Worm (Caenorhabditis elegans) whole organism, L4 larva: ENCODE results near the gene ctg-2.

Experiments
- F26F4.8 ChIP-seq: fragments of 200-800 bp; sonication (Bioruptor generic); conservative IDR thresholded peaks from 2 replicates; pipeline ENCODE4 v1.3.6; 2022; ENCODE audit warnings: missing genetic modification characterization, missing compliant biosample characterization
- F49E8.2 ChIP-seq: sonication (generic microtip); optimal IDR thresholded peaks from 2 replicates; lab custom pipeline; 2016; ENCODE audit warnings: missing compliant biosample characterization, mild to moderate bottlenecking, missing genetic modification characterization, borderline replicate concordance
- R02D3.7 ChIP-seq: fragments of 150-350 bp; sonication (generic microtip); optimal IDR thresholded peaks from 3 replicates; lab custom pipeline; 2014; ENCODE audit warnings: missing biosample characterization, missing genetic modification characterization
- T20F7.1 ChIP-seq: fragments of 200-800 bp; sonication (Bioruptor generic); optimal IDR thresholded peaks from 2 replicates; lab custom pipeline; 2018; ENCODE audit warnings: mild to moderate bottlenecking, missing genetic modification characterization, missing compliant biosample characterization
- T26A8.4 ChIP-seq: fragments of 200-800 bp; sonication (Bioruptor generic); IDR thresholded peaks from 2 replicates; pipeline ENCODE4 v1.3.6; 2022; ENCODE audit warnings: missing genetic modification characterization, missing compliant biosample characterization
- Y105C5A.15 ChIP-seq: fragments of 200-800 bp; sonication (Bioruptor generic); IDR thresholded peaks from 2 replicates; pipeline ENCODE4 v1.3.6; 2022; ENCODE audit warnings: missing genetic modification characterization, missing compliant biosample characterization
- Y5F2A.4 ChIP-seq: fragments of 200-800 bp; sonication (Bioruptor generic); optimal IDR thresholded peaks from 2 replicates; lab custom pipeline; 2018; ENCODE audit warnings: mild to moderate bottlenecking, missing genetic modification characterization, missing compliant biosample characterization
- Y75B8A.6 ChIP-seq: fragments of 200-800 bp; sonication (Bioruptor generic); IDR thresholded peaks from 2 replicates; pipeline ENCODE4 v1.3.6; 2022; ENCODE audit warnings: missing genetic modification reagents, missing genetic modification characterization, missing compliant biosample characterization
- ZK337.2 ChIP-seq: fragments of 200-800 bp; sonication (Bioruptor generic); IDR thresholded peaks from 2 replicates; pipeline ENCODE4 v1.3.6; 2022; ENCODE audit warnings: missing genetic modification reagents, missing genetic modification characterization, missing compliant biosample characterization
- ceh-32 ChIP-seq: sonication (generic microtip); optimal IDR thresholded peaks from 2 replicates; lab custom pipeline; 2016; ENCODE audit warnings: mild to moderate bottlenecking, missing genetic modification characterization, missing compliant biosample characterization; ENCODE audit not compliant: poor library complexity
- ceh-62 ChIP-seq: sonication (generic microtip); optimal IDR thresholded peaks from 2 replicates; lab custom pipeline; 2017; ENCODE audit warnings: missing biosample characterization, missing genetic modification characterization
- ces-1 ChIP-seq: fragments of 150-350 bp; sonication (generic microtip); optimal IDR thresholded peaks from 4 replicates; lab custom pipeline; 2014; ENCODE audit warnings: missing biosample characterization, missing genetic modification reagents, missing genetic modification characterization
- cey-2 ChIP-seq: sonication (generic microtip); optimal IDR thresholded peaks from 3 replicates; lab custom pipeline; 2017; ENCODE audit warnings: missing genetic modification characterization, mild to moderate bottlenecking, missing compliant biosample characterization, antibody characterized with exemption, borderline replicate concordance; ENCODE audit not compliant: insufficient read depth
- ctbp-1 ChIP-seq: fragments of 200-800 bp; sonication (Bioruptor generic); IDR thresholded peaks from 2 replicates; pipeline ENCODE4 v1.3.6; 2022; ENCODE audit warnings: missing genetic modification reagents, missing genetic modification characterization, missing compliant biosample characterization
- daf-12 ChIP-seq: fragments of 150-350 bp; optimal IDR thresholded peaks from 2 replicates; lab custom pipeline; 2014; ENCODE audit warnings: missing biosample characterization, missing genetic modification reagents, missing genetic modification characterization
- daf-16 ChIP-seq, 3 experiments: sonication (generic microtip); optimal IDR thresholded peaks; 2 replicates each; lab custom pipeline; 2016 to 2017; ENCODE audit warnings: missing genetic modification characterization in 3 of 3, missing genetic modification reagents in 3 of 3, mild to moderate bottlenecking in 2 of 3, missing compliant biosample characterization in 2 of 3, missing biosample characterization in 1 of 3, moderate library complexity in 1 of 3
- daf-19 ChIP-seq: fragments of 200-800 bp; sonication (Bioruptor generic); conservative IDR thresholded peaks from 2 replicates; pipeline ENCODE4 v1.3.6; 2022; ENCODE audit warnings: missing genetic modification characterization, missing compliant biosample characterization
- dmd-6 ChIP-seq: fragments of 200-800 bp; sonication (Bioruptor generic); IDR thresholded peaks from 2 replicates; pipeline ENCODE4 v1.3.6; 2022; ENCODE audit warnings: missing genetic modification reagents, missing genetic modification characterization, missing compliant biosample characterization
- dmd-8 ChIP-seq: fragments of 200-800 bp; sonication (Bioruptor generic); IDR thresholded peaks from 2 replicates; pipeline ENCODE4 v1.3.6; 2022; ENCODE audit warnings: missing genetic modification characterization, missing compliant biosample characterization
- dpl-1 ChIP-seq: fragments of 150-350 bp; optimal IDR thresholded peaks from 2 replicates; lab custom pipeline; 2014; ENCODE audit warnings: missing biosample characterization, missing genetic modification reagents, missing genetic modification characterization
- duxl-1 ChIP-seq: sonication (generic microtip); optimal IDR thresholded peaks from 2 replicates; lab custom pipeline; 2016; ENCODE audit warnings: mild to moderate bottlenecking, missing genetic modification characterization, moderate library complexity, missing compliant biosample characterization; ENCODE audit not compliant: poor library complexity
- dve-1 ChIP-seq: sonication (generic microtip); optimal IDR thresholded peaks from 2 replicates; lab custom pipeline; 2017; ENCODE audit warnings: antibody characterized with exemption, mild to moderate bottlenecking, missing genetic modification characterization, missing compliant biosample characterization; ENCODE audit not compliant: insufficient read depth
- egl-43 ChIP-seq: fragments of 200-800 bp; sonication (Bioruptor generic); IDR thresholded peaks from 2 replicates; pipeline ENCODE4 v1.3.6; 2022; ENCODE audit warnings: missing genetic modification reagents, missing genetic modification characterization, missing compliant biosample characterization
- hif-1 ChIP-seq, 2 experiments: sonication (generic microtip); optimal IDR thresholded peaks; 2 replicates each; lab custom pipeline; 2016 to 2017; ENCODE audit warnings: missing compliant biosample characterization in 2 of 2, missing genetic modification characterization in 2 of 2, missing genetic modification reagents in 2 of 2, missing genotype in 2 of 2, mild to moderate bottlenecking in 1 of 2
- hmg-1.1 ChIP-seq: fragments of 200-800 bp; sonication (Bioruptor generic); IDR thresholded peaks from 2 replicates; pipeline ENCODE4 v1.3.6; 2022; ENCODE audit warnings: missing genetic modification reagents, missing genetic modification characterization, missing compliant biosample characterization
- jun-1 ChIP-seq: fragments of 150-350 bp; optimal IDR thresholded peaks from 2 replicates; lab custom pipeline; 2014; ENCODE audit warnings: missing biosample characterization, missing genetic modification reagents, missing genetic modification characterization
- lin-1 ChIP-seq: fragments of 200-800 bp; sonication (Bioruptor generic); IDR thresholded peaks from 2 replicates; pipeline ENCODE4 v1.3.6; 2022; ENCODE audit warnings: missing genetic modification reagents, missing genetic modification characterization, missing compliant biosample characterization
- lin-13 ChIP-seq: fragments of 150-350 bp; optimal IDR thresholded peaks from 2 replicates; lab custom pipeline; 2014; ENCODE audit warnings: missing biosample characterization, missing genetic modification reagents, missing genetic modification characterization
- lin-15B ChIP-seq: fragments of 150-350 bp; sonication (generic microtip); optimal IDR thresholded peaks from 3 replicates; lab custom pipeline; 2014; ENCODE audit warnings: missing biosample characterization, missing genetic modification characterization
- lin-29 ChIP-seq: fragments of 200-800 bp; sonication (Bioruptor generic); IDR thresholded peaks from 2 replicates; pipeline ENCODE4 v1.3.6; 2022; ENCODE audit warnings: missing genetic modification reagents, missing genetic modification characterization, missing compliant biosample characterization
- lir-3 ChIP-seq: sonication (generic microtip); optimal IDR thresholded peaks from 2 replicates; lab custom pipeline; 2016; ENCODE audit warnings: mild to moderate bottlenecking, missing genetic modification characterization, missing compliant biosample characterization
- madf-5 ChIP-seq, 2 experiments: fragments of 200-800 bp; sonication (Bioruptor generic); IDR thresholded peaks; 2 replicates each; pipeline ENCODE4 v1.3.6; 2022; ENCODE audit warnings: missing compliant biosample characterization in 2 of 2, missing genetic modification characterization in 2 of 2
- mdl-1 ChIP-seq, 2 experiments: fragments of 150-350 bp in 1 of 2; sonication (generic microtip) in 1 of 2; optimal IDR thresholded peaks; 2 replicates each; lab custom pipeline; 2014 to 2017; ENCODE audit warnings: missing biosample characterization in 2 of 2, missing genetic modification characterization in 2 of 2
- mdt-29 ChIP-seq: fragments of 200-800 bp; sonication (Bioruptor generic); IDR thresholded peaks from 2 replicates; pipeline ENCODE4 v1.3.6; 2022; ENCODE audit warnings: missing genetic modification reagents, missing genetic modification characterization, missing compliant biosample characterization
- nhr-102 ChIP-seq: sonication (generic microtip); optimal IDR thresholded peaks from 2 replicates; lab custom pipeline; 2016; ENCODE audit warnings: mild to moderate bottlenecking, missing genetic modification characterization, moderate library complexity, missing compliant biosample characterization
- nhr-11 ChIP-seq: fragments of 150-350 bp; optimal IDR thresholded peaks from 2 replicates; lab custom pipeline; 2014; ENCODE audit warnings: missing biosample characterization, missing genetic modification characterization
- nhr-111 ChIP-seq: fragments of 200-800 bp; sonication (Bioruptor generic); optimal IDR thresholded peaks from 2 replicates; lab custom pipeline; 2018; ENCODE audit warnings: mild to moderate bottlenecking, missing genetic modification characterization, missing compliant biosample characterization
- nhr-237 ChIP-seq: sonication (generic microtip); optimal IDR thresholded peaks from 2 replicates; lab custom pipeline; 2017; ENCODE audit warnings: missing biosample characterization, missing genetic modification characterization
- nhr-28 ChIP-seq: fragments of 150-350 bp; optimal IDR thresholded peaks from 2 replicates; lab custom pipeline; 2014; ENCODE audit warnings: missing biosample characterization, missing genetic modification characterization
- nhr-48 ChIP-seq: sonication (generic microtip); optimal IDR thresholded peaks from 2 replicates; lab custom pipeline; 2016; ENCODE audit warnings: mild to moderate bottlenecking, missing genetic modification characterization, missing compliant biosample characterization
- nhr-76 ChIP-seq: fragments of 150-350 bp; optimal IDR thresholded peaks from 2 replicates; lab custom pipeline; 2014; ENCODE audit warnings: missing biosample characterization, missing genetic modification characterization
- nhr-77 ChIP-seq: fragments of 150-350 bp; optimal IDR thresholded peaks from 2 replicates; lab custom pipeline; 2014; ENCODE audit warnings: missing biosample characterization, missing genetic modification characterization
- pha-4 ChIP-seq, 2 experiments: fragments of 150-350 bp in 1 of 2; fragments of 200-800 bp in 1 of 2; sonication (Bioruptor generic) in 1 of 2; IDR thresholded peaks in 1 of 2; optimal IDR thresholded peaks in 1 of 2; 2 replicates each; pipeline versions ENCODE4 v1.3.6 to Lab custom; 2014 to 2022; ENCODE audit warnings: missing genetic modification characterization in 2 of 2, missing genetic modification reagents in 2 of 2, missing biosample characterization in 1 of 2, missing compliant biosample characterization in 1 of 2
- rbr-2 ChIP-seq: sonication (generic microtip); optimal IDR thresholded peaks from 2 replicates; lab custom pipeline; 2016; ENCODE audit warnings: missing genotype, missing genetic modification characterization, missing compliant biosample characterization
- set-16 ChIP-seq: fragments of 200-800 bp; sonication (Bioruptor generic); IDR thresholded peaks from 2 replicates; pipeline ENCODE4 v1.3.6; 2022; ENCODE audit warnings: missing genetic modification reagents, missing genetic modification characterization, missing compliant biosample characterization
- skn-1 ChIP-seq: fragments of 150-350 bp; optimal IDR thresholded peaks from 2 replicates; lab custom pipeline; 2014; ENCODE audit warnings: missing biosample characterization, missing genetic modification characterization
- snpc-4 ChIP-seq: fragments of 150-350 bp; optimal IDR thresholded peaks from 2 replicates; lab custom pipeline; 2014; ENCODE audit warnings: missing biosample characterization, missing genetic modification characterization
- zfp-2 ChIP-seq: sonication (generic microtip); optimal IDR thresholded peaks from 2 replicates; lab custom pipeline; 2016; ENCODE audit warnings: mild to moderate bottlenecking, missing genetic modification characterization, missing compliant biosample characterization
- ztf-11 ChIP-seq: fragments of 150-350 bp; optimal IDR thresholded peaks from 2 replicates; lab custom pipeline; 2014; ENCODE audit warnings: missing biosample characterization, missing genetic modification characterization

Gene ctg-2

ce11 chrII:8561227-8561626 is 46.4 kb downstream of the ctg-2 start, which contains the start of gene iff-2 (continued):
- peak; percentile 99 for TF ChIP-seq rbr-2
- peak; percentile 97 for TF ChIP-seq nhr-102 (tag; lab: Kevin White, UChicago)
- peak; percentile 99 for TF ChIP-seq nhr-77 (tag; lab: Kevin White, UChicago)
- peak; percentile 95 for TF ChIP-seq nhr-48 (tag; lab: Kevin White, UChicago)
- peak; percentile 100 for TF ChIP-seq nhr-11
- TF ChIP-seq T20F7.1 (GFP tag; lab: Kevin White, UChicago), result peak; percentile 97
- TF ChIP-seq madf-5 (GFP tag; IDR thresholded peaks at IDR 0.05; lab: Robert Waterston, UW), result peak in 1 of 2 experiments; percentile 89; a peak in 1 of 4 replicates
- peak; percentile 93 to 99 for TF ChIP-seq mdl-1 (tag; optimal IDR thresholded peaks at IDR 0.05; lab: Kevin White, UChicago)
- no peak for TF ChIP-seq Y105C5A.15
- TF ChIP-seq lin-1 (GFP tag; lab: Robert Waterston, UW), result peak; percentile 96
- TF ChIP-seq daf-19 (GFP tag; lab: Robert Waterston, UW), result peak; percentile 71
- no peak for TF ChIP-seq ceh-62 (tag; lab: Kevin White, UChicago)
- TF ChIP-seq F26F4.8 (GFP tag; lab: Robert Waterston, UW), result no peak
- peak; percentile 73 for TF ChIP-seq set-16 (GFP tag; lab: Robert Waterston, UW)
- TF ChIP-seq snpc-4 (tag; lab: Kevin White, UChicago), result peak; percentile 70
- no peak; the same call in none of the 2 replicates for TF ChIP-seq mdt-29
- peak; percentile 50 for TF ChIP-seq R02D3.7
- TF ChIP-seq Y75B8A.6 (GFP tag; lab: Robert Waterston, UW), result peak; percentile 96
- TF ChIP-seq lin-15B (tag; lab: Kevin White, UChicago), result peak; percentile 98
- TF ChIP-seq nhr-76 (tag; lab: Kevin White, UChicago), result peak; percentile 81
- TF ChIP-seq duxl-1 (tag; lab: Kevin White, UChicago), result peak; percentile 97
- TF ChIP-seq T26A8.4, result peak; percentile 97
- TF ChIP-seq nhr-237 (tag; lab: Kevin White, UChicago), result peak; percentile 83
- TF ChIP-seq hmg-1.1 (GFP tag; lab: Robert Waterston, UW), result peak; percentile 99
- peak; percentile 95 for TF ChIP-seq skn-1 (tag; lab: Kevin White, UChicago)
- TF ChIP-seq hif-1 (tag; optimal IDR thresholded peaks at IDR 0.05; lab: Kevin White, UChicago), result peak; percentile 88 to 96
- TF ChIP-seq dpl-1, result peak; percentile 97
- peak; percentile 99 for TF ChIP-seq lin-13 (GFP tag; lab: Kevin White, UChicago)
- TF ChIP-seq nhr-111 (GFP tag; lab: Kevin White, UChicago), result no peak
- TF ChIP-seq daf-16 (GFP tag; optimal IDR thresholded peaks at IDR 0.05; lab: Kevin White, UChicago), result peak; percentile 89 to 91
- TF ChIP-seq daf-16 (tag; optimal IDR thresholded peaks at IDR 0.05; lab: Kevin White, UChicago), result peak; percentile 92
- peak; percentile 68 for TF ChIP-seq ceh-32 (tag; lab: Kevin White, UChicago)
- TF ChIP-seq daf-12, result no peak
- TF ChIP-seq pha-4 (GFP tag; IDR thresholded peaks at IDR 0.05; lab: Robert Waterston, UW), result peak; percentile 96
- no peak for TF ChIP-seq pha-4 (tag; optimal IDR thresholded peaks at IDR 0.05; lab: Kevin White, UChicago)
- peak; percentile 100 for TF ChIP-seq dve-1 (tag; lab: Kevin White, UChicago)
- TF ChIP-seq dmd-6, result peak; percentile 99
- TF ChIP-seq ces-1 (GFP tag; lab: Kevin White, UChicago), result peak; percentile 77
- TF ChIP-seq ztf-11 (tag; lab: Kevin White, UChicago), result peak; percentile 2
- peak; percentile 78 for TF ChIP-seq Y5F2A.4 (GFP tag; lab: Kevin White, UChicago)
- TF ChIP-seq lir-3 (tag; lab: Kevin White, UChicago), result peak; percentile 76
- TF ChIP-seq ZK337.2 (GFP tag; lab: Robert Waterston, UW), result peak; percentile 63; the same call in 1 of the 2 replicates
- peak; percentile 85 for TF ChIP-seq cey-2 (tag; lab: Kevin White, UChicago)
- TF ChIP-seq F49E8.2 (tag; lab: Kevin White, UChicago), result no peak
- peak; percentile 100 for TF ChIP-seq nhr-28 (tag; lab: Kevin White, UChicago)
- TF ChIP-seq dmd-8 (GFP tag; lab: Robert Waterston, UW), result no peak; the same call in 1 of the 2 replicates
- peak; percentile 88 for TF ChIP-seq lin-29 (GFP tag; lab: Robert Waterston, UW)
- TF ChIP-seq zfp-2 (tag; lab: Kevin White, UChicago), result peak; percentile 100
- peak; percentile 98 for TF ChIP-seq ctbp-1
- TF ChIP-seq egl-43 (GFP tag; lab: Robert Waterston, UW), result no peak; the same call in 1 of the 2 replicates
- TF ChIP-seq jun-1 (tag; lab: Kevin White, UChicago), result peak; percentile 97
